Worm (Caenorhabditis elegans) whole organism, L3 larva: Measurements from ENCODE around the gene D1086.11.

Experiments
- ama-1 ChIP-seq: fragments of 150-350 bp; optimal IDR thresholded peaks from 2 replicates; lab custom pipeline; 2018
- ceh-82 ChIP-seq: fragments of 150-350 bp; optimal IDR thresholded peaks from 2 replicates; lab custom pipeline; 2014; ENCODE audit warnings: missing biosample characterization, missing genetic modification characterization
- daf-12 ChIP-seq: fragments of 150-350 bp; optimal IDR thresholded peaks from 2 replicates; lab custom pipeline; 2014; ENCODE audit warnings: missing biosample characterization, missing genetic modification reagents, missing genetic modification characterization
- egl-27 ChIP-seq: sonication (generic microtip); optimal IDR thresholded peaks from 4 replicates; lab custom pipeline; 2017; ENCODE audit warnings: missing biosample characterization, missing genetic modification reagents, missing genetic modification characterization
- elt-1 ChIP-seq: fragments of 150-350 bp; optimal IDR thresholded peaks from 2 replicates; lab custom pipeline; 2014; ENCODE audit warnings: missing biosample characterization, missing genetic modification characterization
- fos-1 ChIP-seq: fragments of 150-350 bp; optimal IDR thresholded peaks from 2 replicates; lab custom pipeline; 2014; ENCODE audit warnings: missing biosample characterization, missing genetic modification characterization
- lin-39 ChIP-seq: fragments of 150-350 bp; optimal IDR thresholded peaks from 2 replicates; lab custom pipeline; 2018; ENCODE audit warnings: missing biosample characterization, missing genetic modification reagents, missing genetic modification characterization
- nhr-12 ChIP-seq: fragments of 150-350 bp; optimal IDR thresholded peaks from 2 replicates; lab custom pipeline; 2014; ENCODE audit warnings: missing biosample characterization, missing genetic modification characterization
- nhr-25 ChIP-seq: sonication (generic microtip); optimal IDR thresholded peaks from 2 replicates; lab custom pipeline; 2017; ENCODE audit warnings: missing biosample characterization, missing genetic modification characterization
- nhr-28 ChIP-seq: fragments of 150-350 bp; optimal IDR thresholded peaks from 2 replicates; lab custom pipeline; 2014; ENCODE audit warnings: missing biosample characterization, missing genetic modification characterization
- skn-1 ChIP-seq: fragments of 150-350 bp; optimal IDR thresholded peaks from 2 replicates; lab custom pipeline; 2014; ENCODE audit warnings: missing biosample characterization, missing genetic modification characterization
- snpc-4 ChIP-seq: fragments of 150-350 bp; optimal IDR thresholded peaks from 2 replicates; lab custom pipeline; 2014; ENCODE audit warnings: missing biosample characterization, missing genetic modification characterization
- unc-62 ChIP-seq: fragments of 150-350 bp; sonication (generic microtip); optimal IDR thresholded peaks from 4 replicates; lab custom pipeline; 2014; ENCODE audit warnings: missing biosample characterization, missing genetic modification reagents, missing genetic modification characterization

DNA sequence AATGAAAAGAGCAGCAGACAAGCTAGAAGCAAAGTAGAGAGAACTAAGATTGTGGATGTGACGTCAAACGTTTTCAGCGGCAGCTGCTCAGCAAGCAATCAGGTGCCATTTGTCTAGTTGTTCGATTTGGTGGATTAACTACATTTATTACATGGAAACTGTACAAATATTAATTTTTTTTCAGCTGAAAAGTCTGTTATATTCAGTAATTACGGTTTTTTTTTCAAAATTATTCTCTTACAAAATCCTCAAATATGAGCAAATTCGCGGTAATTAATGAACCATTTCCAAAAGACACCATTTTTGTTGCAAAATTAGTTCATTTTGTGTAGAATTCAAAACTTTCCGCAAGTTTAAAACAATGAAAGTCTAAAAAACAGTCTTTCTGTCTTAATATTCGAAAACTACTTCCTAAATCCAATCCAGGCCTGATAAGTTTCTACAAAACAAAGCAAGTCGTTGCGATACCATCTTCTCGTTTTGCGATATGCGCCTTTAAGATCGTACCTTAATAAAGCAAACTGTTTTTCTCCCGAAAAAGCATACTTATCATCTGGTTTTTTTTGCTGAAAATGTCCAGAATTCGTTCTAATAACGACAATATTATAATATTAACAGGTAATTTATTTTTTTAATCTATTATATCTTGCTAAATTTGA lies 16.2 kb downstream of the D1086.11 start, which contains the start of the genes D1086.5 and him-5:
- TF ChIP-seq ceh-82 (no peak), egl-27 (tag; lab: Kevin White, UChicago) (no peak), fos-1 (tag; lab: Kevin White, UChicago) (no peak), nhr-12 (tag; lab: Kevin White, UChicago) (no peak), ama-1 (lab: Kevin White, UChicago) (no peak), daf-12 (tag; lab: Kevin White, UChicago) (no peak), snpc-4 (tag; lab: Kevin White, UChicago) (no peak), nhr-25 (no peak), skn-1 (tag; lab: Kevin White, UChicago) (no peak), unc-62 (GFP tag; lab: Kevin White, UChicago) (no peak), elt-1 (tag; lab: Kevin White, UChicago) (no peak), nhr-28 (tag; lab: Kevin White, UChicago) (no peak), lin-39 (no peak)
